Fruit fly (Drosophila melanogaster) Kc167 (cell line): Measurements from ENCODE around the gene Vajk2.

ENCODE experiments used
- Myc ChIP-seq: fragments of >200 bp; optimal IDR thresholded peaks from 2 replicates; lab custom pipeline; 2017; ENCODE audit warnings: missing external identifiers
- Sin3A ChIP-seq: fragments of >200 bp; optimal IDR thresholded peaks from 2 replicates; lab custom pipeline; 2018; ENCODE audit warnings: missing external identifiers
- h ChIP-seq: fragments of >200 bp; optimal IDR thresholded peaks from 3 replicates; lab custom pipeline; 2018; ENCODE audit warnings: missing external identifiers
- insv ChIP-seq: fragments of >200 bp; optimal IDR thresholded peaks from 3 replicates; lab custom pipeline; 2018; ENCODE audit warnings: missing external identifiers
- psq ChIP-seq: fragments of >200 bp; optimal IDR thresholded peaks from 2 replicates; lab custom pipeline; 2017; ENCODE audit warnings: missing external identifiers
- ttk ChIP-seq: sonication (Bioruptor generic); optimal IDR thresholded peaks from 2 replicates; lab custom pipeline; 2017; ENCODE audit warnings: missing external identifiers

Vajk2 gene

dm6 chr2L:13905072-13905847 is 29.2 kb downstream of the Vajk2 start, which contains the start of gene Ance:
Gene Ance (plus strand): TSS chr2L:13905645.
- no peak for TF ChIP-seq Sin3A (lab: Kevin White, UChicago)
- no peak for TF ChIP-seq Myc (lab: Kevin White, UChicago)
- TF ChIP-seq h (lab: Kevin White, UChicago), result no peak
- TF ChIP-seq ttk (lab: Kevin White, UChicago), result no peak
- no peak for TF ChIP-seq psq
- no peak for TF ChIP-seq insv

dm6 chr2L:13904331-13904911 is 30.1 kb downstream of the Vajk2 start, which contains the start of gene Smg5:
Gene Smg5 (minus strand): TSS chr2L:13904661.
- TF ChIP-seq Myc (lab: Kevin White, UChicago) (no peak), psq (no peak), h (lab: Kevin White, UChicago) (no peak), insv (no peak), Sin3A (lab: Kevin White, UChicago) (no peak), ttk (lab: Kevin White, UChicago) (no peak)

dm6 chr2L:13903796-13904330 is 30.6 kb downstream of the Vajk2 start:
- TF ChIP-seq psq (no peak), h (lab: Kevin White, UChicago) (no peak), Myc (lab: Kevin White, UChicago) (no peak), ttk (lab: Kevin White, UChicago) (no peak), Sin3A (lab: Kevin White, UChicago) (no peak), insv (no peak)

- TF ChIP-seq ttk (lab: Kevin White, UChicago) (no peak), psq (no peak), Sin3A (lab: Kevin White, UChicago) (no peak), h (lab: Kevin White, UChicago) (no peak), Myc (lab: Kevin White, UChicago) (no peak), insv (no peak)
Observed at dm6 chr2L:13900111-13900930, 34.2 kb downstream of the Vajk2 start.

dm6 chr2L:13893439-13893838 is 41.1 kb downstream of the Vajk2 start:
- TF ChIP-seq Myc (lab: Kevin White, UChicago) (no peak), Sin3A (lab: Kevin White, UChicago) (no peak), psq (no peak), ttk (lab: Kevin White, UChicago) (no peak), insv (no peak), h (lab: Kevin White, UChicago) (no peak)

- TF ChIP-seq ttk (lab: Kevin White, UChicago), result no peak
- TF ChIP-seq psq, result no peak
- no peak for TF ChIP-seq Sin3A (lab: Kevin White, UChicago)
- TF ChIP-seq h (lab: Kevin White, UChicago), result no peak
- TF ChIP-seq Myc (lab: Kevin White, UChicago), result no peak
- no peak for TF ChIP-seq insv
Observed at dm6 chr2L:13892826-13893225, 41.7 kb downstream of the Vajk2 start.

- no peak for TF ChIP-seq h (lab: Kevin White, UChicago)
- TF ChIP-seq psq, result no peak
- TF ChIP-seq Myc (lab: Kevin White, UChicago), result no peak
- no peak for TF ChIP-seq insv
- no peak for TF ChIP-seq Sin3A (lab: Kevin White, UChicago)
- TF ChIP-seq ttk (lab: Kevin White, UChicago), result no peak
Observed at dm6 chr2L:13889934-13890333, 44.6 kb downstream of the Vajk2 start.

dm6 chr2L:13886326-13887073 is 48.0 kb downstream of the Vajk2 start:
- TF ChIP-seq h (lab: Kevin White, UChicago) (no peak), insv (no peak)

dm6 chr2L:13884678-13885303 is 49.7 kb downstream of the Vajk2 start:
- TF ChIP-seq Sin3A (lab: Kevin White, UChicago) (no peak), insv (no peak), Myc (lab: Kevin White, UChicago) (no peak), ttk (lab: Kevin White, UChicago) (no peak), h (lab: Kevin White, UChicago) (no peak), psq (no peak)

dm6 chr2L:13884063-13884656 is 50.3 kb downstream of the Vajk2 start:
- TF ChIP-seq psq, result no peak
- TF ChIP-seq h (lab: Kevin White, UChicago), result no peak
- TF ChIP-seq Myc (lab: Kevin White, UChicago), result no peak
- no peak for TF ChIP-seq ttk (lab: Kevin White, UChicago)
- TF ChIP-seq insv, result no peak
- no peak for TF ChIP-seq Sin3A (lab: Kevin White, UChicago)
